Fruit fly (Drosophila melanogaster) whole organism, prepupa: ENCODE results near the gene Syx18.

Source experiments
- Blimp-1 ChIP-seq: fragments of 200-800 bp; sonication (Bioruptor generic); optimal IDR thresholded peaks from 3 replicates; lab custom pipeline; 2017; ENCODE audit warnings: missing biosample characterization, missing genetic modification characterization, mild to moderate bottlenecking, moderate library complexity, missing genetic modification reagents
- CG1621 ChIP-seq: fragments of 200-800 bp; sonication (Bioruptor generic); optimal IDR thresholded peaks from 3 replicates; lab custom pipeline; 2018; ENCODE audit warnings: missing biosample characterization, mild to moderate bottlenecking, missing genetic modification characterization
- CG31627 ChIP-seq: fragments of 200-800 bp; sonication (Bioruptor generic); optimal IDR thresholded peaks from 3 replicates; lab custom pipeline; 2016; ENCODE audit warnings: missing biosample characterization, missing genetic modification characterization
- CG6163 ChIP-seq: fragments of 200-800 bp; sonication (Bioruptor generic); IDR thresholded peaks from 3 replicates; pipeline ENCODE4 v1.3.6; 2022; ENCODE audit warnings: missing biosample characterization, missing genetic modification characterization
- CG8319 ChIP-seq: fragments of 200-800 bp; sonication (Bioruptor generic); optimal IDR thresholded peaks from 3 replicates; lab custom pipeline; 2016; ENCODE audit warnings: missing biosample characterization, missing genetic modification characterization
- Eip75B ChIP-seq: fragments of 200-800 bp; sonication (Bioruptor generic); optimal IDR thresholded peaks from 3 replicates; lab custom pipeline; 2016; ENCODE audit warnings: missing biosample characterization, missing genetic modification characterization
- Smox ChIP-seq: fragments of 200-800 bp; sonication (Bioruptor generic); optimal IDR thresholded peaks from 3 replicates; lab custom pipeline; 2016; ENCODE audit warnings: missing biosample characterization, missing genetic modification characterization
- eg ChIP-seq: fragments of 200-800 bp; sonication (Bioruptor generic); IDR thresholded peaks from 3 replicates; pipeline ENCODE4 v1.3.6; 2022; ENCODE audit warnings: missing biosample characterization, missing genetic modification characterization

DNA sequence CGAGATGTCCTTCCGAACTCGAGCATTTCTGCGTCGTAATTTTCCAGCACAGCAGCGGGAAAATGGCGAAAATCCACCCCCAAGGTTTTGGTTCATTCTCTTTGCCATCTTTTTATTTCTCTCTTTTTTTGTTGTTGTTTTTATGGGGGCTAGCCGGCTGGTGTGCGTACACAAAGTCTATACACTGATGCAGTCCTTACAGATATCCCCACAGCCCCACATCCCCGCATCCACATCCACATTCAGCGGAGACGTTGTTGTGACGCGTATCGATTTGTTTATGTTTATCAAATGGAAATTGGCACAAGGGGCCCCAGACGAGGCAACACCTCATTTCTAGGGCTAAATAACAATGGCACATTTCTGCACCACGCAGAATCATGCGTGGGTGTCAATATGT, 50.3 kb downstream of the Syx18 start:
- TF ChIP-seq CG31627 (no peak), eg (GFP tag; lab: Robert Waterston, UW) (no peak), CG6163 (GFP tag; lab: Robert Waterston, UW) (no peak), CG1621 (no peak), Smox (GFP tag; lab: Kevin White, UChicago) (no peak), Blimp-1 (GFP tag; lab: Kevin White, UChicago) (no peak), CG8319 (GFP tag; lab: Kevin White, UChicago) (no peak), Eip75B (GFP tag; lab: Kevin White, UChicago) (no peak)
